Fruit fly (Drosophila melanogaster) ovary, adult (tissue): ENCODE measurements around the gene Hsp68.
A peak's percentile ranks its signal among the peaks of the same experiment; 100 is the strongest.

Source experiments
- CG17801 ChIP-seq: fragments of 200-800 bp; optimal IDR thresholded peaks from 2 replicates; lab custom pipeline; 2019; ENCODE audit warnings: missing biosample characterization, mild to moderate bottlenecking, missing genetic modification characterization, moderate library complexity; ENCODE audit not compliant: partially characterized antibody

Hsp68 gene

dm6 chr3R:24057188-24057587 lies at the start of gene Hsp68:
Gene Hsp68, minus strand, starts transcription at chr3R:24057310.
- peak; percentile 46 for TF ChIP-seq CG17801

DNA sequence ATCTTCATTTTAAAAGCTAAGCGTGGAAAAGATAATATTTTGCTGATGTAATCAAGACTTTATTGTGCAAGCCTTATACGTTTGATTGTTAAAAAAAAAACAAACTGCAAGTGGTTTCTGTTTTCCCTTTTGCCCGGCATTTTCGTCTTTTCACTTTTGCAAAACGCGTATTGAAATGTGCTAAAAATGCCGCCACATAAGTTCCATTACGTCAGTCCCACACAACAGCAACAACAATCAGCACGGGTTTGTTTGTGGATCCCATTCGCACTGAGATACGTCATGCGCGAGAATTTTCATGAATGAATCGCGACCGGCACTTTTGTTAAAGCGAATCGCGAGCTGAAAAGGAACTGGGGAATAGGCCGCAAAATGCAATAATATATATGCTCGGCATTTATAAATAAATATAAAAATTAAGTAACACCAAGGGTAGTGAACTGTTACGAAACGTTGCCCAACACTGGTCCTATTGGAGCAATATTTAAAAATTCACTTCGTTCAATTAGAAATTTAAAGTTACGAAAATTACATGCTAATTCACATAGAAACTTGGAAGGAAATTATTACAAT lies 49.0 kb upstream of the Hsp68 start:
- peak; percentile 61 for TF ChIP-seq CG17801

dm6 chr3R:24105312-24105902 lies 48.3 kb upstream of the Hsp68 start, which contains the start of gene Syx1A:
Gene Syx1A, minus strand, starts transcription at chr3R:24105763.
- peak; percentile 8 for TF ChIP-seq CG17801

DNA sequence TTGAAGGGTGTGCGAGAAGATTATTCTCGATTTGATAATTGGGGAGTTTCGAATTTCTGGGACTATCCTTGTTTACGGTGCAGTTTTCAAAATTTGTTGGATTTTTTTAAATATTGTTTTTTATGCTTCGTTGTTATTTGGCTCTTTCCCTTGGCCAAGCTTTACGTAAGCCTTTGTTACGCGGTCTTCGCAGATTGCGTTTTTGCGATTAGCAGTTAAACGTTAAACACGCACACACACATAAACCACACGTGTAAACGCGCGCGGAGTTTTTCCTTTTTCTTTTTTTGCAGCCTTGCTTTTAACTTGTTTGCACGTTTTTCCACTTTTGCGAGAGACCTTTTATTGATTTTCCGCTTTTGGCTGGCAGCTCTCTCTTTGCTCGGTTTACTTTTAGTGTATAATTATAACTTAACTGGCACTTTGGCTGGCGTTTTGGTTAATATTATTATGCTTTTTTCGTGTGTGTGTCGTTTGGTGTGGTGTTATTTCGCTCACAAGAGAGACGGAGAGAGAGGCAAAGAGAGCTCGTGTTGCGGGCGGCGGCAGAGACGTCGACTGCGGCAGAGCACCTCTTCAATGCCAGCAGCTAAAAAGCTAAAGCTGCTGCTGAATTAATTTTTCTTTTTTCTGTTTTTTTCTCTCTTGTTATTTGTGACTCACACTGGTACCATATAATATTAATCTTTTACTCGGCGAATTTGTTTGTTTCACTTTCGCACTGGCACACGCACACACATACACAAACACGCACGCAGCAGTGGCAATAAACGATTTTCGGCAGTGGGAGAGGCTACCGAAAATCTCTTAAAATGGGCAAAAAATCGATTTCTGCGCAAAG lies 47.6 kb upstream of the Hsp68 start:
- peak; percentile 7 for TF ChIP-seq CG17801

DNA sequence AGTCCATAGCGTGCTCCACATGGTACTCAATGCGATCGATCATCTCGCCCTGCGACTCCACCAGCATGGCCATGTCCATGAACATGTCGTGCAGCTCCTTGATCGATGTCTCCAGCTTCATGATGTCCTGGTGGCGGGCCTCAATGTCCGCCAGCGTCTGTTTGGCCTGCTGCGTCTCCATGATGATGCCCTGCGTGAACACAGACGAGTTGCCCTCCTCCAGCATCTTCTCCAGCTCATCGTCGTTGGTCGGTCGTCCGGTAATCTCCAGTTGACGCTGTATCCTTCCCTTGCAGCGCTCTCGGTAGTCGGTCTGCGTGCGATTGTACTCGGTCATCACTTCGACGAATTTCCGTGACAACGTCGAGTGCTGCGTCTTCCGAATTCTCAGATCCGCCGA lies 46.6 kb upstream of the Hsp68 start:
- TF ChIP-seq CG17801, result no peak

- no peak for TF ChIP-seq CG17801
Observed at dm6 chr3R:24102387-24102786, 45.3 kb upstream of the Hsp68 start.

DNA sequence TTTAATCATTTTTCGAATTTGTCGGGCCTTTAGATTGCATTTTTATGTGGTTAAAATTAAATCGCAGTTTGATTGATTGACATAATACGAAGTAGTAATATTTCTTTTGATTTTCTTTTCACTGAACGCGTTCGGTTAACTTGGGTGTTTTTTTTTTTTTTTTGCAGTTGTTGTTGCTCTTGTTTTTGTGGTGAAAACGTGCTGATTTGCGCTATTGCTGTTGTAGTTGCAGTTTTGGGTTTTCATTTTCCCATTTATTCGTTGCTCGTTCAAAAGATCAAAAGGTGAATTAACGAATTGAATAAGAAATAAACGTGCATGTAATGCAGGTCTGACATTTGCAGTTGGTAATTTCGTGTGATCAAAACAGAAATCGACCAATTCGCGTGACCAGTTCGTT lies 44.3 kb upstream of the Hsp68 start:
- peak; percentile 74 for TF ChIP-seq CG17801

dm6 chr3R:24100717-24101116 lies 43.6 kb upstream of the Hsp68 start:
- no peak for TF ChIP-seq CG17801

DNA sequence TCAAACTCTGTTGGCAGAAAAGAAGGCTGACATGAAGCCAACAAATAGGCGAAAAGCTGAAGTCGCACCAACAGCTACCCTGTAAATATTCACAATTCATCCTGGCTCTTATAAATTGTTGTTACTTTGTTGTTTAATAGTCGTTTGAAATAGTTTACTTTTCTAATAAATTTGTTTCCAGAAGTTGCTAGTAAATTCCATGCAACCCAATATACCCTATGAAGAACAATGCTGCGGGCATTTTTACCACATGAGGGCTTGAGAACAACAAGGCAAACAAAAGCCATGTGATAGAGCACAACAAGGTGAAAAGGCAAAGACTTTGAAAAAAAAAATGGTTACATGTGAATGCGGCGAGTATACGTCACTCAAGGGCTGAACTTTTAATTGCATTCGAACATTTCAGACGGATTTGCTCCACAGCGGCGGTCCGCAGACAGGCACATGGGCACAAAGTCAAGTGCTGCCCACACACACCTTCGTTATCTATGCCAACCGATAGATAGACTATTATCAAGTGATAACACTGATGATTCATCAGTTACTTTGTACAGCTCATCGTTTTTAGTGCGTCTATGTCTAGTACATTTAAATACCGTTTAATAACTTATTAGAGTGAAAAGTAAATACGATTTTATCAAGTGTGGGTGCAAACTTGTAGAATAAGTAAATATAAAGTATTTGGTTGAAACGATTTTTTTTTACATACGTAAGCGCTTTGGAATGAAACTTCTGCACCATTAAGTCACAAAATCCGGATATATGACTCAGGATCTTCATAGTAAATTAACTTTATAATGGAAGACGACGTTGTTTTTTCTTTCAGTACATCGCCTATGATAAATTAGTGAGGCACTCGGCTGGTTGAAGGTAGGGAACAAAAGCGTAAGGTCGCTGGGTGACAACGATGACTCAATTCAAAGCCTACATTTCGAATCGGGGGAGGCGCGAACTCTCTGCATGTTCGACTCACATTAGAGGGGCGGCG lies 42.2 kb upstream of the Hsp68 start:
- peak; percentile 60 for TF ChIP-seq CG17801

DNA sequence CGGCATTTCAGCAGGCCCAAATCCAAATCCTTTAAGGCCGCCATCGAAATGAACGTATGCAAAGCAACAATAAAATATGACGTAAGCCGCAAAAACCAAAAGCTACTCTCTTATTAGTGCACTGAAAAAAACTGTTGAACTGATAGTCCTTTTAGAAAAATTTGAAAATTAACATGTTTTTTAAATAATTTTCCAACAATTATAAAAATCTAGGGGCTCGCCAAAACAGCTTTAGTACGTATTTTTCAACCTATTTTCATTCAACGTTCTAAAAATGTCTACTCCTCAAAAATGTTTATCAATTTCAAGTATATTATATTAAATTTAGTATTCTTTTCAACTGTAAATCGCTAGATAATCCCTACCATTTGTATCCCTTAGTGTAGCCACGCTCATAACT lies 36.3 kb upstream of the Hsp68 start:
- no peak for TF ChIP-seq CG17801

DNA sequence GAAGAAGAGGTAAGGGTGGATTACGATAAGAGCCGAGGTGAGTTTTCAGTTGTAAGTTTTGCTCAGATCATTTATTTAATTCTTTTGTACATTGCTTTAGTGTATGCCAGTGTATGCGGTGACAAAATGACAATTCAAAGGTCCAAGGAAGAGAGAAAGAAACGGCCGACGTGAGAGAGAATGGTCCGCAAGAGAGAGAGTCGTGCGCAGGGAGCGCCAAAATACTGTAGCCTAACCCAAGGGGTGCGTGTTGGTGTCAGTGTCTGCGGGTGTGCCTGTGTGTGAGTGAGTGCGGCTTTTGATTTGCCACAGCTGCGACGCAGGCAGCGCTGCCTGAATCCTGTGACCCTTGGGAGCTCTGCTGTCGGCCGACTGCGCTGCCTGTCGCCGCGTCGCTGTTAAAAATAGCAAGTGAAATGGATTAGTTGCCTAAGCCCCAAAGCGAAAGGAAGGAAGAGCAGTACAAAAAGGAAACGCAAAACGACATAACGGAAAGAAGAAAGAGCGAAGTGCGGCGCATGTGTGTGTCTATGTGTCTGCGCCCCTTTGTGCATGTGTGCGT lies 35.6 kb upstream of the Hsp68 start:
- TF ChIP-seq CG17801, result no peak

- no peak for TF ChIP-seq CG17801
Observed at dm6 chr3R:24091653-24092052, 34.5 kb upstream of the Hsp68 start.

- TF ChIP-seq CG17801, result no peak
Observed at dm6 chr3R:24090143-24090542, 33.0 kb upstream of the Hsp68 start.

dm6 chr3R:24084975-24085374 lies 27.9 kb upstream of the Hsp68 start:
- no peak for TF ChIP-seq CG17801

DNA sequence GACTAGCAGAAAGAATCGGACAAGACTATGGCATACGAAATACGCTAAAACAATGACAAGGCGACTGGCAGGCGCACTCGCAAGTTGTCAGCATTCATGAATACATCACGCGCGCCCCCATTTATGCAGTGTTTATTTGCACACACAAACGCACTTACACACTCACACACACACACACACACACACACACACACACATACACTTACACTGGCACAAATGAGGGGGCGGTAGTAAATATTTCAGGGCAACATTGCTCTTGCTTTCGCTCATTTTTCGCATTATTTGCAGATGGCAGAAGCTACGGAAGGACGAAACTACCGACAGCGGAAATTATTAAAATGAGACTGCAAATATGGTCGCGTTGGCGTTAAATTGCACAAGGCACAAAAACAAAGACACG lies 22.5 kb upstream of the Hsp68 start:
- TF ChIP-seq CG17801, result no peak

dm6 chr3R:24079110-24079509 lies 22.0 kb upstream of the Hsp68 start:
- peak; percentile 60 for TF ChIP-seq CG17801
